Worm (Caenorhabditis elegans) whole organism, L4 larva: Measurements from ENCODE around the gene F22E5.1.

Experiments used
- F26F4.8 ChIP-seq: fragments of 200-800 bp; sonication (Bioruptor generic); conservative IDR thresholded peaks from 2 replicates; pipeline ENCODE4 v1.3.6; 2022; ENCODE audit warnings: missing genetic modification characterization, missing compliant biosample characterization
- R02D3.7 ChIP-seq: fragments of 150-350 bp; sonication (generic microtip); optimal IDR thresholded peaks from 3 replicates; lab custom pipeline; 2014; ENCODE audit warnings: missing biosample characterization, missing genetic modification characterization
- ceh-28 ChIP-seq: fragments of 150-350 bp; optimal IDR thresholded peaks from 2 replicates; lab custom pipeline; 2014; ENCODE audit warnings: missing biosample characterization, missing genetic modification reagents, missing genetic modification characterization
- fkh-10 ChIP-seq: fragments of 150-350 bp; optimal IDR thresholded peaks from 2 replicates; lab custom pipeline; 2014; ENCODE audit warnings: missing biosample characterization, missing genetic modification reagents, missing genetic modification characterization
- lsy-2 ChIP-seq, 2 experiments: fragments of 150-350 bp in 1 of 2; sonication (generic microtip) in 1 of 2; optimal IDR thresholded peaks; 2 replicates each; lab custom pipeline; 2014 to 2017; ENCODE audit warnings: missing biosample characterization in 2 of 2, missing genetic modification characterization in 2 of 2
- skn-1 ChIP-seq: fragments of 150-350 bp; optimal IDR thresholded peaks from 2 replicates; lab custom pipeline; 2014; ENCODE audit warnings: missing biosample characterization, missing genetic modification characterization

ce11 chrII:2705200-2705599, 31.6 kb downstream of the F22E5.1 start, which contains the start of gene srh-128:
- TF ChIP-seq lsy-2 (tag; optimal IDR thresholded peaks at IDR 0.05; lab: Kevin White, UChicago) = no peak
- no peak for TF ChIP-seq F26F4.8 (GFP tag; lab: Robert Waterston, UW)
- TF ChIP-seq ceh-28 (tag; lab: Kevin White, UChicago) = no peak
- TF ChIP-seq R02D3.7 = no peak
- no peak for TF ChIP-seq fkh-10 (GFP tag; lab: Kevin White, UChicago)
- TF ChIP-seq skn-1 (tag; lab: Kevin White, UChicago) = no peak
